Worm (Caenorhabditis elegans) whole organism, L4 larva: ENCODE measurements around the gene B0244.5.

ENCODE experiments used
- F37D6.2 ChIP-seq: sonication (generic microtip); optimal IDR thresholded peaks from 2 replicates; lab custom pipeline; 2016; ENCODE audit warnings: mild to moderate bottlenecking, missing genetic modification characterization, missing compliant biosample characterization
- F44E2.7 ChIP-seq: fragments of 200-800 bp; sonication (Bioruptor generic); IDR thresholded peaks from 2 replicates; pipeline ENCODE4 v2.1.2; 2022; ENCODE audit warnings: missing genetic modification characterization, missing compliant biosample characterization
- R02D3.7 ChIP-seq: fragments of 150-350 bp; sonication (generic microtip); optimal IDR thresholded peaks from 3 replicates; lab custom pipeline; 2014; ENCODE audit warnings: missing biosample characterization, missing genetic modification characterization
- T20F7.1 ChIP-seq: fragments of 200-800 bp; sonication (Bioruptor generic); optimal IDR thresholded peaks from 2 replicates; lab custom pipeline; 2018; ENCODE audit warnings: mild to moderate bottlenecking, missing genetic modification characterization, missing compliant biosample characterization
- T26A8.4 ChIP-seq: fragments of 200-800 bp; sonication (Bioruptor generic); IDR thresholded peaks from 2 replicates; pipeline ENCODE4 v1.3.6; 2022; ENCODE audit warnings: missing genetic modification characterization, missing compliant biosample characterization
- Y105C5A.15 ChIP-seq: fragments of 200-800 bp; sonication (Bioruptor generic); IDR thresholded peaks from 2 replicates; pipeline ENCODE4 v1.3.6; 2022; ENCODE audit warnings: missing genetic modification characterization, missing compliant biosample characterization
- Y5F2A.4 ChIP-seq: fragments of 200-800 bp; sonication (Bioruptor generic); optimal IDR thresholded peaks from 2 replicates; lab custom pipeline; 2018; ENCODE audit warnings: mild to moderate bottlenecking, missing genetic modification characterization, missing compliant biosample characterization
- ZK546.5 ChIP-seq, 2 experiments: sonication (generic microtip); optimal IDR thresholded peaks; 2 replicates each; lab custom pipeline; 2017; ENCODE audit warnings: missing biosample characterization in 2 of 2, missing genetic modification characterization in 2 of 2
- aha-1 ChIP-seq: fragments of 150-350 bp; peaks from one replicate; lab custom pipeline; 2014; ENCODE audit warnings: missing biosample characterization, missing genetic modification characterization
- ceh-28 ChIP-seq: fragments of 150-350 bp; optimal IDR thresholded peaks from 2 replicates; lab custom pipeline; 2014; ENCODE audit warnings: missing biosample characterization, missing genetic modification reagents, missing genetic modification characterization
- ces-1 ChIP-seq: fragments of 150-350 bp; sonication (generic microtip); optimal IDR thresholded peaks from 4 replicates; lab custom pipeline; 2014; ENCODE audit warnings: missing biosample characterization, missing genetic modification reagents, missing genetic modification characterization
- ctbp-1 ChIP-seq: fragments of 200-800 bp; sonication (Bioruptor generic); IDR thresholded peaks from 2 replicates; pipeline ENCODE4 v1.3.6; 2022; ENCODE audit warnings: missing genetic modification reagents, missing genetic modification characterization, missing compliant biosample characterization
- daf-12 ChIP-seq: fragments of 150-350 bp; optimal IDR thresholded peaks from 2 replicates; lab custom pipeline; 2014; ENCODE audit warnings: missing biosample characterization, missing genetic modification reagents, missing genetic modification characterization
- daf-16 ChIP-seq, 3 experiments: sonication (generic microtip); optimal IDR thresholded peaks; 2 replicates each; lab custom pipeline; 2016 to 2017; ENCODE audit warnings: missing genetic modification characterization in 3 of 3, missing genetic modification reagents in 3 of 3, mild to moderate bottlenecking in 2 of 3, missing compliant biosample characterization in 2 of 3, missing biosample characterization in 1 of 3, moderate library complexity in 1 of 3
- daf-19 ChIP-seq: fragments of 200-800 bp; sonication (Bioruptor generic); conservative IDR thresholded peaks from 2 replicates; pipeline ENCODE4 v1.3.6; 2022; ENCODE audit warnings: missing genetic modification characterization, missing compliant biosample characterization
- daf-8 ChIP-seq: fragments of 200-800 bp; sonication (Bioruptor generic); IDR thresholded peaks from 2 replicates; pipeline ENCODE4 v1.3.6; 2022; ENCODE audit warnings: missing genetic modification characterization, missing compliant biosample characterization
- dmd-8 ChIP-seq: fragments of 200-800 bp; sonication (Bioruptor generic); IDR thresholded peaks from 2 replicates; pipeline ENCODE4 v1.3.6; 2022; ENCODE audit warnings: missing genetic modification characterization, missing compliant biosample characterization
- dmd-9 ChIP-seq: fragments of 200-800 bp; sonication (Bioruptor generic); IDR thresholded peaks from 2 replicates; pipeline ENCODE4 v1.3.6; 2022; ENCODE audit warnings: missing genetic modification reagents, missing genetic modification characterization, missing compliant biosample characterization
- dve-1 ChIP-seq: sonication (generic microtip); optimal IDR thresholded peaks from 2 replicates; lab custom pipeline; 2017; ENCODE audit warnings: antibody characterized with exemption, mild to moderate bottlenecking, missing genetic modification characterization, missing compliant biosample characterization; ENCODE audit not compliant: insufficient read depth
- egl-43 ChIP-seq: fragments of 200-800 bp; sonication (Bioruptor generic); IDR thresholded peaks from 2 replicates; pipeline ENCODE4 v1.3.6; 2022; ENCODE audit warnings: missing genetic modification reagents, missing genetic modification characterization, missing compliant biosample characterization
- fkh-10 ChIP-seq: fragments of 150-350 bp; optimal IDR thresholded peaks from 2 replicates; lab custom pipeline; 2014; ENCODE audit warnings: missing biosample characterization, missing genetic modification reagents, missing genetic modification characterization
- hif-1 ChIP-seq, 2 experiments: sonication (generic microtip); optimal IDR thresholded peaks; 2 replicates each; lab custom pipeline; 2016 to 2017; ENCODE audit warnings: missing compliant biosample characterization in 2 of 2, missing genetic modification characterization in 2 of 2, missing genetic modification reagents in 2 of 2, missing genotype in 2 of 2, mild to moderate bottlenecking in 1 of 2
- hlh-11 ChIP-seq: fragments of 200-800 bp; sonication (Bioruptor generic); optimal IDR thresholded peaks from 2 replicates; lab custom pipeline; 2018; ENCODE audit warnings: mild to moderate bottlenecking, missing genetic modification characterization, missing compliant biosample characterization
- jun-1 ChIP-seq: fragments of 150-350 bp; optimal IDR thresholded peaks from 2 replicates; lab custom pipeline; 2014; ENCODE audit warnings: missing biosample characterization, missing genetic modification reagents, missing genetic modification characterization
- lim-7 ChIP-seq: fragments of 200-800 bp; sonication (Bioruptor generic); IDR thresholded peaks from 2 replicates; pipeline ENCODE4 v1.3.6; 2022; ENCODE audit warnings: missing genetic modification characterization, missing compliant biosample characterization
- lin-1 ChIP-seq: fragments of 200-800 bp; sonication (Bioruptor generic); IDR thresholded peaks from 2 replicates; pipeline ENCODE4 v1.3.6; 2022; ENCODE audit warnings: missing genetic modification reagents, missing genetic modification characterization, missing compliant biosample characterization
- lin-38 ChIP-seq: fragments of 200-800 bp; sonication (Bioruptor generic); IDR thresholded peaks from 2 replicates; pipeline ENCODE4 v1.3.6; 2022; ENCODE audit warnings: missing genetic modification reagents, missing genetic modification characterization, missing compliant biosample characterization
- lir-3 ChIP-seq: sonication (generic microtip); optimal IDR thresholded peaks from 2 replicates; lab custom pipeline; 2016; ENCODE audit warnings: mild to moderate bottlenecking, missing genetic modification characterization, missing compliant biosample characterization
- mdl-1 ChIP-seq, 2 experiments: fragments of 150-350 bp in 1 of 2; sonication (generic microtip) in 1 of 2; optimal IDR thresholded peaks; 2 replicates each; lab custom pipeline; 2014 to 2017; ENCODE audit warnings: missing biosample characterization in 2 of 2, missing genetic modification characterization in 2 of 2
- mdt-29 ChIP-seq: fragments of 200-800 bp; sonication (Bioruptor generic); IDR thresholded peaks from 2 replicates; pipeline ENCODE4 v1.3.6; 2022; ENCODE audit warnings: missing genetic modification reagents, missing genetic modification characterization, missing compliant biosample characterization
- mep-1 ChIP-seq: fragments of 150-350 bp; sonication (generic microtip); optimal IDR thresholded peaks from 3 replicates; lab custom pipeline; 2014; ENCODE audit warnings: missing biosample characterization, missing genetic modification characterization
- mes-2 ChIP-seq: sonication (generic microtip); optimal IDR thresholded peaks from 2 replicates; lab custom pipeline; 2016; ENCODE audit warnings: missing genotype, mild to moderate bottlenecking, missing genetic modification characterization, missing compliant biosample characterization; ENCODE audit not compliant: poor library complexity, severe bottlenecking
- nhr-11 ChIP-seq: fragments of 150-350 bp; optimal IDR thresholded peaks from 2 replicates; lab custom pipeline; 2014; ENCODE audit warnings: missing biosample characterization, missing genetic modification characterization
- nhr-25 ChIP-seq: sonication (generic microtip); optimal IDR thresholded peaks from 2 replicates; lab custom pipeline; 2017; ENCODE audit warnings: missing genetic modification characterization, mild to moderate bottlenecking, missing compliant biosample characterization, antibody characterized with exemption, moderate library complexity, borderline replicate concordance; ENCODE audit not compliant: insufficient read depth
- nhr-77 ChIP-seq: fragments of 150-350 bp; optimal IDR thresholded peaks from 2 replicates; lab custom pipeline; 2014; ENCODE audit warnings: missing biosample characterization, missing genetic modification characterization
- pqm-1 ChIP-seq: sonication (generic microtip); optimal IDR thresholded peaks from 2 replicates; lab custom pipeline; 2017; ENCODE audit warnings: missing biosample characterization, missing genetic modification characterization
- rbr-2 ChIP-seq: sonication (generic microtip); optimal IDR thresholded peaks from 2 replicates; lab custom pipeline; 2016; ENCODE audit warnings: missing genotype, missing genetic modification characterization, missing compliant biosample characterization
- sdz-12 ChIP-seq: fragments of 200-800 bp; sonication (Bioruptor generic); optimal IDR thresholded peaks from 2 replicates; lab custom pipeline; 2018; ENCODE audit warnings: mild to moderate bottlenecking, missing genetic modification characterization, missing compliant biosample characterization
- skn-1 ChIP-seq: fragments of 150-350 bp; optimal IDR thresholded peaks from 2 replicates; lab custom pipeline; 2014; ENCODE audit warnings: missing biosample characterization, missing genetic modification characterization
- spr-3 ChIP-seq: fragments of 200-800 bp; sonication (Bioruptor generic); optimal IDR thresholded peaks from 2 replicates; lab custom pipeline; 2018; ENCODE audit warnings: mild to moderate bottlenecking, missing genetic modification characterization, missing compliant biosample characterization
- unc-39 ChIP-seq: sonication (generic microtip); optimal IDR thresholded peaks from 2 replicates; lab custom pipeline; 2017; ENCODE audit warnings: missing biosample characterization, missing genetic modification characterization
- unc-62 ChIP-seq, 3 experiments: fragments of 150-350 bp in 1 of 3; sonication (generic microtip); optimal IDR thresholded peaks in 2 of 3; peaks in 1 of 3; 1 replicate in 1 of 3; 2 replicates in 2 of 3; lab custom pipeline; 2014 to 2017; ENCODE audit warnings: missing biosample characterization in 3 of 3, missing genetic modification characterization in 3 of 3, missing genetic modification reagents in 3 of 3, missing genotype in 1 of 3
- vab-7 ChIP-seq: fragments of 200-800 bp; sonication (Bioruptor generic); IDR thresholded peaks from 2 replicates; pipeline ENCODE4 v1.3.6; 2022; ENCODE audit warnings: missing genetic modification reagents, missing genetic modification characterization, missing compliant biosample characterization
- zag-1 ChIP-seq: fragments of 150-350 bp; optimal IDR thresholded peaks from 2 replicates; lab custom pipeline; 2014; ENCODE audit warnings: missing biosample characterization, missing genetic modification characterization
- zfp-3 ChIP-seq: fragments of 200-800 bp; sonication (Bioruptor generic); conservative IDR thresholded peaks from 2 replicates; pipeline ENCODE4 v1.3.6; 2022; ENCODE audit warnings: missing genetic modification reagents, missing genetic modification characterization, missing compliant biosample characterization
- ztf-11 ChIP-seq: fragments of 150-350 bp; optimal IDR thresholded peaks from 2 replicates; lab custom pipeline; 2014; ENCODE audit warnings: missing biosample characterization, missing genetic modification characterization
- ztf-7 ChIP-seq: fragments of 150-350 bp; optimal IDR thresholded peaks from 2 replicates; lab custom pipeline; 2014; ENCODE audit warnings: missing biosample characterization, missing genetic modification characterization

B0244.5 gene

ce11 chrIII:5705228-5705888 lies 39.3 kb upstream of the B0244.5 start, which contains the start of gene swp-1 (continued):
- TF ChIP-seq spr-3 (GFP tag; lab: Kevin White, UChicago): no peak
- TF ChIP-seq jun-1: no peak
- peak; percentile 48 for TF ChIP-seq lin-38 (GFP tag; lab: Robert Waterston, UW)
- no peak for TF ChIP-seq hif-1 (tag; optimal IDR thresholded peaks at IDR 0.05; lab: Kevin White, UChicago)
- TF ChIP-seq Y5F2A.4 (GFP tag; lab: Kevin White, UChicago): no peak
- no peak for TF ChIP-seq daf-12 (tag; lab: Kevin White, UChicago)
- no peak for TF ChIP-seq lin-1 (GFP tag; lab: Robert Waterston, UW)
- no peak for TF ChIP-seq zag-1
- no peak for TF ChIP-seq nhr-25
- TF ChIP-seq daf-8 (GFP tag; lab: Robert Waterston, UW): no peak
- no peak for TF ChIP-seq daf-19 (GFP tag; lab: Robert Waterston, UW)
- TF ChIP-seq pqm-1: no peak
- TF ChIP-seq skn-1 (tag; lab: Kevin White, UChicago): no peak
- no peak for TF ChIP-seq nhr-11 (tag; lab: Kevin White, UChicago)
- TF ChIP-seq unc-62 (GFP tag; optimal IDR thresholded peaks at IDR 0.05 in 1 of 2; lab: Kevin White, UChicago): peak in 1 of 2 experiments; percentile 72
- no peak for TF ChIP-seq unc-62 (tag; optimal IDR thresholded peaks at IDR 0.05; lab: Kevin White, UChicago)
- TF ChIP-seq fkh-10 (GFP tag; lab: Kevin White, UChicago): no peak
- TF ChIP-seq lir-3 (tag; lab: Kevin White, UChicago): no peak
- TF ChIP-seq daf-16 (GFP tag; optimal IDR thresholded peaks at IDR 0.05; lab: Kevin White, UChicago): no peak
- TF ChIP-seq daf-16 (tag; optimal IDR thresholded peaks at IDR 0.05; lab: Kevin White, UChicago): no peak
- TF ChIP-seq rbr-2 (tag; lab: Kevin White, UChicago): no peak
- TF ChIP-seq T20F7.1: no peak
- no peak for TF ChIP-seq ztf-11 (tag; lab: Kevin White, UChicago)
- TF ChIP-seq hlh-11 (tag; lab: Kevin White, UChicago): no peak
- no peak for TF ChIP-seq dve-1 (tag; lab: Kevin White, UChicago)
- 0 out of 2 replicates have a peak, but pooled peaks have one; percentile 6 for TF ChIP-seq lim-7 (GFP tag; lab: Robert Waterston, UW)
- no peak for TF ChIP-seq ceh-28
- no peak for TF ChIP-seq ZK546.5 (tag; optimal IDR thresholded peaks at IDR 0.05; lab: Kevin White, UChicago)
- no peak for TF ChIP-seq ztf-7 (tag; lab: Kevin White, UChicago)

DNA sequence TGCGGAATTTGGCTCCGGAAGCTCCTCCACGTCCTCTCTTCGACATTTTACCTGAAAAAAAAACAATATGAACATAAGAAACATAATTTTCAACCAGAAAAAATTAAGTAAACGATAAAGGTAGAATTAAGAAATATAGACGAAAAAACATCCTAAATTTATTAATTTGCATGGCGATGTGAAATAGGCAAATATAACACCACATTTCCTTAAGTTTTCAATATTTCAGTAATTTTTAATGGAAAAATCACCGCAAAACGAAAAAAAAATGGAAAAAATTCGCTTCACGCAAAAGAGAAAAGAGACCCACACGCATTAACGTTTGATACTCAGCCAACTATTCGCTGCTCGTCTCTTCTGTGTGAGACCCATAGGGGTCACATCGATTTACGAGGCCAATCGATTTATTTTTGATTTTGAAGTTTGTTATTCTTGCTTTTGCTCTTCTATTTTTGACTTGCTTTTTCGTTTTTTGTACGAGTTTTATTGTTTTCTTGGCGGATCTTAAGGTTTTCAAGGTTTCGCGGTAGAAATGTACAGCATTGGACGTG lies 38.5 kb upstream of the B0244.5 start, which contains the start of gene rpl-23:
Gene rpl-23 (minus strand): TSS at position 51 of the 551 bp plus-strand sequence.
- TF ChIP-seq hlh-11 (tag; lab: Kevin White, UChicago): peak; percentile 77
- TF ChIP-seq jun-1: peak; percentile 27
- peak; percentile 84 for TF ChIP-seq T26A8.4 (GFP tag; lab: Robert Waterston, UW)
- TF ChIP-seq dmd-9 (GFP tag; lab: Robert Waterston, UW): no peak
- peak; percentile 96 for TF ChIP-seq nhr-11 (tag; lab: Kevin White, UChicago)
- peak; percentile 63 for TF ChIP-seq ces-1 (GFP tag; lab: Kevin White, UChicago)
- peak; percentile 83 for TF ChIP-seq rbr-2 (tag; lab: Kevin White, UChicago)
- no peak for TF ChIP-seq skn-1 (tag; lab: Kevin White, UChicago)
- peak; percentile 96 for TF ChIP-seq mep-1 (tag; lab: Kevin White, UChicago)
- peak; percentile 49; the same call in 1 of the 2 replicates for TF ChIP-seq ctbp-1 (GFP tag; lab: Robert Waterston, UW)
- peak; percentile 61 for TF ChIP-seq vab-7 (GFP tag; lab: Robert Waterston, UW)
- TF ChIP-seq dmd-8: no peak
- peak; percentile 97 for TF ChIP-seq aha-1 (tag; lab: Kevin White, UChicago)
- peak in 1 of 2 experiments; percentile 71 for TF ChIP-seq mdl-1 (tag; optimal IDR thresholded peaks at IDR 0.05; lab: Kevin White, UChicago)
- TF ChIP-seq lin-38 (GFP tag; lab: Robert Waterston, UW): peak; percentile 85
- TF ChIP-seq nhr-77: peak; percentile 96
- no peak for TF ChIP-seq zfp-3 (GFP tag; lab: Robert Waterston, UW)
- TF ChIP-seq F44E2.7 (GFP tag; lab: Robert Waterston, UW): no peak
- TF ChIP-seq lim-7 (GFP tag; lab: Robert Waterston, UW): 0 out of 2 replicates have a peak, but pooled peaks have one; percentile 52
- no peak for TF ChIP-seq unc-39 (tag; lab: Kevin White, UChicago)
- peak; percentile 94 for TF ChIP-seq dve-1 (tag; lab: Kevin White, UChicago)
- TF ChIP-seq egl-43 (GFP tag; lab: Robert Waterston, UW): no peak
- peak; percentile 96 for TF ChIP-seq R02D3.7 (tag; lab: Kevin White, UChicago)
- peak; percentile 92 for TF ChIP-seq mes-2 (tag; lab: Kevin White, UChicago)
- no peak for TF ChIP-seq Y105C5A.15
- TF ChIP-seq sdz-12 (GFP tag; lab: Kevin White, UChicago): no peak
- peak; percentile 59 for TF ChIP-seq F37D6.2
- no peak for TF ChIP-seq mdt-29 (GFP tag; lab: Robert Waterston, UW)
